4 fruit fly cellular contexts compared by ENCODE assay signal in the genomic region with DNA sequence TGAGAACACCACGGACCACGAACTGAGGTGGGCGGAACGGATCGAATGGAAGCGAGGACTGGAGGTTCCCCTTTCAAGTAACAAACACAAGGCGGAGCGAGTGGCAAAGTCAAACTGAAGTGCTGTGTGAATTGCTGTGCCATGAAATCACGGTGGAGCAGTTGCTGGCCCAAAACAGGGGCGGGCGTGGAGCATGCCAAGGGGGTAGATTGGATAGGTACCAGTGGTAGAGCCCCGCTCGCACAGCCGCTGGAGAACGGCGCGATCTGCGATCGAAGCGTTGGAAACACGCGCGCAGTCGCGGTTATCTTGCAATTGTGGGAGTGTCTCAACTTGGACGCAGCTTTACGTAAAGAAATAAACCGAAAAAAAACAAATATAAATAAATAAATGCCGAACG.
TF ChIP-seq lines count a peak whose summit lies in the region.

A gene (minus strand): TSS at position 118 of the 400 bp plus-strand sequence.

- no peak for TF ChIP-seq CTCF in whole organism, embryonic (GFP tag; optimal IDR thresholded peaks at IDR 0.05; lab: Kevin White, UChicago)

TF ChIP-seq in whole organism, embryonic, 481 proteins besides CTCF, POLR2A, EP300 and RAD21 (continues in another document):
- TF ChIP-seq pan (optimal IDR thresholded peaks at IDR 0.05; lab: Kevin White, UChicago) (no peak), pan (GFP tag; optimal IDR thresholded peaks at IDR 0.05 in 1 of 2, IDR thresholded peaks at IDR 0.05 in 1 of 2) (peak in 1 of 2 experiments; percentile 9), CG11085 (GFP tag; IDR thresholded peaks at IDR 0.05; lab: Robert Waterston, UW) (0 out of 2 replicates have a peak, but pooled peaks have one; percentile 35), Rfx (GFP tag; IDR thresholded peaks at IDR 0.05; lab: Robert Waterston, UW) (peak; percentile 48; the same call in 1 of the 2 replicates), CG6175 (GFP tag; IDR thresholded peaks at IDR 0.05; lab: Robert Waterston, UW) (0 out of 3 replicates have a peak, but pooled peaks have one; percentile 23), CG32532 (GFP tag; IDR thresholded peaks at IDR 0.05; lab: Robert Waterston, UW) (peak; percentile 48), ase (GFP tag; IDR thresholded peaks at IDR 0.05; lab: Robert Waterston, UW) (0 out of 3 replicates have a peak, but pooled peaks have one; percentile 18), bowl (GFP tag; IDR thresholded peaks at IDR 0.05; lab: Robert Waterston, UW) (0 out of 2 replicates have a peak, but pooled peaks have one; percentile 10), CG8290 (GFP tag; optimal IDR thresholded peaks at IDR 0.05; lab: Kevin White, UChicago) (no peak), CG8290 (tag; optimal IDR thresholded peaks at IDR 0.05; lab: Kevin White, UChicago) (peak in 1 of 2 experiments; percentile 40), Mrtf (GFP tag; IDR thresholded peaks at IDR 0.05; lab: Robert Waterston, UW) (0 out of 3 replicates have a peak, but pooled peaks have one; percentile 29), CG11456 (GFP tag; IDR thresholded peaks at IDR 0.05; lab: Robert Waterston, UW) (0 out of 3 replicates have a peak, but pooled peaks have one; percentile 24), vnd (GFP tag; IDR thresholded peaks at IDR 0.05; lab: Robert Waterston, UW; ENCODE audit: partially characterized antibody) (no peak), CG14441 (GFP tag; IDR thresholded peaks at IDR 0.05; lab: Robert Waterston, UW) (peak; percentile 57), lmd (GFP tag; IDR thresholded peaks at IDR 0.05; lab: Robert Waterston, UW) (peak; percentile 13; the same call in 1 of the 2 replicates), so (GFP tag; IDR thresholded peaks at IDR 0.05; lab: Robert Waterston, UW) (no peak), CG12071 (GFP tag; optimal IDR thresholded peaks at IDR 0.05; lab: Kevin White, UChicago) (no peak), CG32767 (GFP tag; IDR thresholded peaks at IDR 0.05; lab: Robert Waterston, UW) (no peak), CG31441 (GFP tag; IDR thresholded peaks at IDR 0.05; lab: Robert Waterston, UW) (no peak)

TF ChIP-seq in whole organism, prepupa, 60 proteins besides CTCF, POLR2A, EP300 and RAD21 (continues in another document):
- TF ChIP-seq fd85E (GFP tag; optimal IDR thresholded peaks at IDR 0.05; lab: Kevin White, UChicago) (no peak), Hr39 (GFP tag; optimal IDR thresholded peaks at IDR 0.05; lab: Kevin White, UChicago) (no peak), CG4318 (GFP tag; optimal IDR thresholded peaks at IDR 0.05; lab: Kevin White, UChicago) (no peak), CG11762 (GFP tag; optimal IDR thresholded peaks at IDR 0.05; lab: Kevin White, UChicago; ENCODE audit: insufficient read depth) (no peak), acj6 (GFP tag; optimal IDR thresholded peaks at IDR 0.05; lab: Kevin White, UChicago) (no peak), topi (GFP tag; optimal IDR thresholded peaks at IDR 0.05; lab: Kevin White, UChicago) (no peak), ss (GFP tag; optimal IDR thresholded peaks at IDR 0.05; lab: Kevin White, UChicago) (peak in 1 of 2 experiments; percentile 15), cyc (GFP tag; optimal IDR thresholded peaks at IDR 0.05; lab: Kevin White, UChicago) (no peak), OdsH (GFP tag; optimal IDR thresholded peaks at IDR 0.05; lab: Kevin White, UChicago) (no peak), eg (GFP tag; IDR thresholded peaks at IDR 0.05; lab: Robert Waterston, UW) (peak; percentile 48), dsx (GFP tag; optimal IDR thresholded peaks at IDR 0.05; lab: Kevin White, UChicago; ENCODE audit: poor library complexity, severe bottlenecking) (no peak), CG6276 (GFP tag; optimal IDR thresholded peaks at IDR 0.05; lab: Kevin White, UChicago) (no peak), CG6792 (GFP tag; optimal IDR thresholded peaks at IDR 0.05; lab: Kevin White, UChicago) (no peak), spab (GFP tag; optimal IDR thresholded peaks at IDR 0.05; lab: Kevin White, UChicago) (no peak), svp (GFP tag; lab: Kevin White, UChicago) (peak; percentile 16), Met (GFP tag; optimal IDR thresholded peaks at IDR 0.05; lab: Kevin White, UChicago) (no peak), CG16779 (tag; optimal IDR thresholded peaks at IDR 0.05; lab: Kevin White, UChicago) (no peak), Eip93F (GFP tag; optimal IDR thresholded peaks at IDR 0.05; lab: Kevin White, UChicago) (no peak), Blimp-1 (GFP tag; optimal IDR thresholded peaks at IDR 0.05; lab: Kevin White, UChicago) (no peak), Smox (GFP tag; optimal IDR thresholded peaks at IDR 0.05; lab: Kevin White, UChicago) (no peak), CG6163 (GFP tag; IDR thresholded peaks at IDR 0.05; lab: Robert Waterston, UW) (0 out of 3 replicates have a peak, but pooled peaks have one; percentile 27), Hr4 (GFP tag; optimal IDR thresholded peaks at IDR 0.05; lab: Kevin White, UChicago) (no peak), CG11294 (GFP tag; IDR thresholded peaks at IDR 0.05; lab: Robert Waterston, UW) (no peak)

TF ChIP-seq in whole organism, pupa, 21 proteins besides CTCF, POLR2A, EP300 and RAD21:
- no peak for TF ChIP-seq rn (GFP tag; IDR thresholded peaks at IDR 0.05; lab: Robert Waterston, UW)
- TF ChIP-seq Pif1A (GFP tag; optimal IDR thresholded peaks at IDR 0.05; lab: Kevin White, UChicago) = no peak
- TF ChIP-seq CG9948 (tag; optimal IDR thresholded peaks at IDR 0.05; lab: Kevin White, UChicago) = no peak
- TF ChIP-seq D1 (tag; optimal IDR thresholded peaks at IDR 0.05; lab: Kevin White, UChicago) = no peak
- TF ChIP-seq CG4496 (GFP tag; IDR thresholded peaks at IDR 0.05; lab: Robert Waterston, UW) = peak; percentile 63
- peak; percentile 59; the same call in 1 of the 3 replicates for TF ChIP-seq fd96Ca (GFP tag; IDR thresholded peaks at IDR 0.05; lab: Robert Waterston, UW)
- no peak for TF ChIP-seq CG8159 (tag; optimal IDR thresholded peaks at IDR 0.05; lab: Kevin White, UChicago)
- TF ChIP-seq Ets98B (GFP tag; IDR thresholded peaks at IDR 0.05; lab: Robert Waterston, UW) = peak; percentile 66
- TF ChIP-seq CG17806 (tag; optimal IDR thresholded peaks at IDR 0.05; lab: Kevin White, UChicago) = no peak

TF ChIP-seq in whole organism, wandering third instar larva, 38 proteins besides CTCF, POLR2A, EP300 and RAD21:
- TF ChIP-seq h (GFP tag; optimal IDR thresholded peaks at IDR 0.05; lab: Kevin White, UChicago) (peak; percentile 8), dl (GFP tag; optimal IDR thresholded peaks at IDR 0.05; lab: Kevin White, UChicago; ENCODE audit: insufficient read depth in 1 of 2, partially characterized antibody in 2 of 2) (no peak), fru (GFP tag; optimal IDR thresholded peaks at IDR 0.05; lab: Kevin White, UChicago) (peak; percentile 7)
